Worm (Caenorhabditis elegans) whole organism, late embryonic: Measurements from ENCODE around the gene srh-3.

Experiments used
- C08G9.2 ChIP-seq: sonication (generic microtip); optimal IDR thresholded peaks from 2 replicates; lab custom pipeline; 2016; ENCODE audit warnings: mild to moderate bottlenecking, missing genetic modification characterization, moderate library complexity, missing compliant biosample characterization
- K02D7.2 ChIP-seq: sonication (generic microtip); optimal IDR thresholded peaks from 2 replicates; lab custom pipeline; 2017; ENCODE audit warnings: mild to moderate bottlenecking, missing genetic modification characterization, missing compliant biosample characterization
- Y22D7AL.16 ChIP-seq: sonication (generic microtip); optimal IDR thresholded peaks from 2 replicates; lab custom pipeline; 2016; ENCODE audit warnings: missing genetic modification characterization, missing compliant biosample characterization
- ceh-19 ChIP-seq: fragments of 200-800 bp; sonication (Bioruptor generic); optimal IDR thresholded peaks from 2 replicates; lab custom pipeline; 2018; ENCODE audit warnings: mild to moderate bottlenecking, missing genetic modification characterization, missing compliant biosample characterization
- ceh-22 ChIP-seq: sonication (generic microtip); optimal IDR thresholded peaks from 2 replicates; lab custom pipeline; 2017; ENCODE audit warnings: missing biosample characterization, missing genetic modification characterization
- ceh-24 ChIP-seq: sonication (generic microtip); optimal IDR thresholded peaks from 2 replicates; lab custom pipeline; 2016; ENCODE audit warnings: mild to moderate bottlenecking, missing genetic modification characterization, missing compliant biosample characterization
- ceh-30 ChIP-seq: fragments of 150-350 bp; optimal IDR thresholded peaks from 2 replicates; lab custom pipeline; 2014; ENCODE audit warnings: missing biosample characterization, missing genetic modification characterization
- ceh-31 ChIP-seq: sonication (generic microtip); optimal IDR thresholded peaks from 2 replicates; lab custom pipeline; 2016; ENCODE audit warnings: missing genetic modification characterization, missing compliant biosample characterization
- ceh-45 ChIP-seq: fragments of 200-800 bp; sonication (Bioruptor generic); IDR thresholded peaks from 2 replicates; pipeline ENCODE4 v1.3.6; 2022; ENCODE audit warnings: missing genetic modification reagents, missing genetic modification characterization, missing compliant biosample characterization
- ceh-48 ChIP-seq: sonication (generic microtip); optimal IDR thresholded peaks from 2 replicates; lab custom pipeline; 2016; ENCODE audit warnings: missing genetic modification characterization, inconsistent platforms, missing compliant biosample characterization
- ceh-9 ChIP-seq: sonication (generic microtip); optimal IDR thresholded peaks from 2 replicates; lab custom pipeline; 2016; ENCODE audit warnings: mild to moderate bottlenecking, missing genetic modification characterization, inconsistent platforms, missing compliant biosample characterization
- che-1 ChIP-seq: sonication (generic microtip); optimal IDR thresholded peaks from 2 replicates; lab custom pipeline; 2016; ENCODE audit warnings: mild to moderate bottlenecking, missing genetic modification characterization, missing compliant biosample characterization
- elt-4 ChIP-seq: sonication (generic microtip); optimal IDR thresholded peaks from 2 replicates; lab custom pipeline; 2016; ENCODE audit warnings: missing genetic modification characterization, missing compliant biosample characterization
- ets-4 ChIP-seq: sonication (generic microtip); optimal IDR thresholded peaks from 2 replicates; lab custom pipeline; 2016; ENCODE audit warnings: missing genetic modification characterization, missing compliant biosample characterization
- fax-1 ChIP-seq: sonication (generic microtip); optimal IDR thresholded peaks from 2 replicates; lab custom pipeline; 2016; ENCODE audit warnings: missing genotype, missing genetic modification characterization, missing compliant biosample characterization
- fkh-10 ChIP-seq: fragments of 150-350 bp; optimal IDR thresholded peaks from 2 replicates; lab custom pipeline; 2014; ENCODE audit warnings: missing biosample characterization, missing genetic modification reagents, missing genetic modification characterization
- gmeb-2 ChIP-seq: sonication (generic microtip); optimal IDR thresholded peaks from 2 replicates; lab custom pipeline; 2016; ENCODE audit warnings: missing genetic modification characterization, inconsistent platforms, missing compliant biosample characterization
- hlh-30 ChIP-seq: sonication (generic microtip); optimal IDR thresholded peaks from 2 replicates; lab custom pipeline; 2017; ENCODE audit warnings: antibody characterized with exemption, missing genetic modification characterization, missing compliant biosample characterization; ENCODE audit not compliant: insufficient read depth
- hlh-6 ChIP-seq: sonication (generic microtip); optimal IDR thresholded peaks from 2 replicates; lab custom pipeline; 2016; ENCODE audit warnings: missing genotype, missing genetic modification characterization, missing compliant biosample characterization
- lim-6 ChIP-seq: sonication (generic microtip); optimal IDR thresholded peaks from 2 replicates; lab custom pipeline; 2016; ENCODE audit warnings: missing genetic modification characterization, missing compliant biosample characterization
- lin-11 ChIP-seq: fragments of 200-800 bp; sonication (Bioruptor generic); optimal IDR thresholded peaks from 2 replicates; lab custom pipeline; 2018; ENCODE audit warnings: mild to moderate bottlenecking, missing genetic modification characterization, missing compliant biosample characterization
- mec-3 ChIP-seq: sonication (generic microtip); optimal IDR thresholded peaks from 2 replicates; lab custom pipeline; 2016; ENCODE audit warnings: borderline replicate concordance, missing genetic modification characterization, missing compliant biosample characterization
- nfya-1 ChIP-seq: sonication (generic microtip); optimal IDR thresholded peaks from 2 replicates; lab custom pipeline; 2017; ENCODE audit warnings: missing genetic modification characterization, mild to moderate bottlenecking, missing compliant biosample characterization, antibody characterized with exemption, moderate library complexity
- nhr-11 ChIP-seq: fragments of 150-350 bp; optimal IDR thresholded peaks from 2 replicates; lab custom pipeline; 2014; ENCODE audit warnings: missing biosample characterization, missing genetic modification characterization
- odd-2 ChIP-seq: sonication (generic microtip); optimal IDR thresholded peaks from 2 replicates; lab custom pipeline; 2017; ENCODE audit warnings: antibody characterized with exemption, mild to moderate bottlenecking, missing genetic modification characterization, missing compliant biosample characterization
- pat-9 ChIP-seq: fragments of 200-800 bp; sonication (Bioruptor generic); optimal IDR thresholded peaks from 2 replicates; lab custom pipeline; 2018; ENCODE audit warnings: mild to moderate bottlenecking, missing genetic modification characterization, moderate library complexity, missing compliant biosample characterization
- pha-4 ChIP-seq: fragments of 150-350 bp; optimal IDR thresholded peaks from 2 replicates; lab custom pipeline; 2018; ENCODE audit warnings: missing biosample characterization, missing genetic modification reagents, missing genetic modification characterization
- sox-4 ChIP-seq: sonication (generic microtip); optimal IDR thresholded peaks from 2 replicates; lab custom pipeline; 2017; ENCODE audit warnings: mild to moderate bottlenecking, missing genetic modification characterization, inconsistent platforms, missing compliant biosample characterization
- tbx-2 ChIP-seq: sonication (generic microtip); optimal IDR thresholded peaks from 2 replicates; lab custom pipeline; 2016; ENCODE audit warnings: missing genetic modification characterization, missing compliant biosample characterization
- ttx-3 ChIP-seq: sonication (generic microtip); optimal IDR thresholded peaks from 2 replicates; lab custom pipeline; 2016; ENCODE audit warnings: missing genetic modification reagents, missing genetic modification characterization, missing compliant biosample characterization
- unc-3 ChIP-seq, 2 experiments: fragments of 200-800 bp in 1 of 2; sonication (Bioruptor generic) in 1 of 2; sonication (generic microtip) in 1 of 2; conservative IDR thresholded peaks in 1 of 2; optimal IDR thresholded peaks in 1 of 2; 2 replicates each; pipeline versions ENCODE4 v1.3.6 to Lab custom; 2016 to 2022; ENCODE audit warnings: missing compliant biosample characterization in 2 of 2, missing genetic modification characterization in 2 of 2, missing genetic modification reagents in 1 of 2
- unc-55 ChIP-seq: sonication (generic microtip); optimal IDR thresholded peaks from 2 replicates; lab custom pipeline; 2017; ENCODE audit warnings: missing biosample characterization, missing genetic modification reagents, missing genetic modification characterization
- unc-86 ChIP-seq: sonication (generic microtip); optimal IDR thresholded peaks from 2 replicates; lab custom pipeline; 2016; ENCODE audit warnings: missing genetic modification characterization, missing compliant biosample characterization

Gene srh-3

DNA sequence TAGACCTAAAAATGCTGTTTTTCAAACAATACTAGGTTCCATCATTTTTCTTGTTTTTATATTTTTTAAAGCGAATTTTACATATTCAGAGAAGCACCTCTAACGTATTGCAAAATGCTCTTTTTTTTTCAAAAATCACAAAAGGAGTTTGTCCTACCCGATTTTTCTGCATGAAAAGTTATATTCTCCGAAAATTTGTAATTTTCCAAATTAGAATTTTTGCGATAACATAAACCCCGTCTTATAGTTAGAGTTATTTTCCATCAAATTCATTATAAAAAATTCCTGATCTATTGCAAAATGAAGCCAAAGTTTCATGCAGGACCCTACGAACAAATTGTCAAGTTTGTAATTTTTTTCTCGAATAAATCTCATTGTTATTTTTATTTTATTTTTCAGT lies 26.1 kb downstream of the srh-3 start, which contains the start of gene srw-99:
Gene srw-99, plus strand, starts transcription at position 301 of the 400 bp plus-strand sequence.
- no peak for TF ChIP-seq fax-1 (tag; lab: Kevin White, UChicago)
- TF ChIP-seq fkh-10 (GFP tag; lab: Kevin White, UChicago) = no peak
- TF ChIP-seq ceh-9 (tag; lab: Kevin White, UChicago) = no peak
- TF ChIP-seq che-1 = no peak
- TF ChIP-seq odd-2 = no peak
- no peak for TF ChIP-seq ceh-30 (tag; lab: Kevin White, UChicago)
- no peak for TF ChIP-seq gmeb-2
- no peak for TF ChIP-seq mec-3 (tag; lab: Kevin White, UChicago)
- no peak for TF ChIP-seq pha-4
- TF ChIP-seq unc-55 (GFP tag; lab: Kevin White, UChicago) = no peak
- no peak for TF ChIP-seq pat-9
- TF ChIP-seq tbx-2 (tag; lab: Kevin White, UChicago) = no peak
- no peak for TF ChIP-seq ceh-31 (tag; lab: Kevin White, UChicago)
- TF ChIP-seq nhr-11 (tag; lab: Kevin White, UChicago) = no peak
- no peak for TF ChIP-seq Y22D7AL.16 (tag; lab: Kevin White, UChicago)
- no peak for TF ChIP-seq lin-11 (tag; lab: Kevin White, UChicago)

DNA sequence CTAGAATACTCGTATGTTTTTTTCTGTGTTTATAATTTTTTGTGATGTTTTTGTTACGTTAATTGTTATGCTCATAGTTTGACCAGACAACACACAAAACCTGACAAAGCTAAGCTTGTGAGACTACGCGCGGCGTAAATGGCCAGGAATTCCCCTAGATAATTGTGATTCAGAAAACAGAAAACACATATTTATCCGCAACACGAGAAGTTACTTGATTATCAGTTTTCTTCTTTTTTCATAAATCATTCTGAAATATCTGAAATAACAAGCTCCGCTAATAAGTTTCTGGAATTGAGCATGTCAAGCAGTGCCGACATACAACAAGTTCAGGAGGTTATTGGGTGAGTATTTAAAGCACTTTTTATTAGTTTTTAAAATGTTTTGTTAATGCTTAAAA lies 28.5 kb downstream of the srh-3 start, which contains the start of gene srw-100:
Gene srw-100, plus strand, starts transcription at position 301 of the 400 bp plus-strand sequence.
- TF ChIP-seq K02D7.2 (tag; lab: Kevin White, UChicago) (no peak), pha-4 (no peak), unc-3 (GFP tag; conservative IDR thresholded peaks at IDR 0.05; lab: Robert Waterston, UW) (no peak), unc-3 (tag; optimal IDR thresholded peaks at IDR 0.05; lab: Kevin White, UChicago) (no peak), Y22D7AL.16 (tag; lab: Kevin White, UChicago) (no peak), sox-4 (tag; lab: Kevin White, UChicago) (no peak)

DNA sequence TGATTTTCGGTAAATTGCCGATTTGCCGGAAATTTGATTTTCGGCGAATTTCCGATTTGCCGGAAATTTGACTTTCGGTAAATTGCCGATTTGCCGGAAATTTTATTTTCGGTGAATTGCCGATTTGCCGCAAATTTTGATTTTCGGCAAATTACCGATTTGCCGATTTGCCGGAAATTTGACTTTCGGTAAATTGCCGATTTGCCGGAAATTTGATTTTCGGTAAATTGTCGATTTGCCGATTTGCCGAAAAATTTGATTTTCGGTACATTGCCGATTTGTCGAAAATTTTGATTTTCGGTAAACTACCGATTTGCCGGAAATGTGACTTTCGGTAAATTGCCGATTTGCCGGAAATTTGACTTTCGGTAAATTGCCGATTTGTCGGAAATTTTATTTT lies 31.4 kb downstream of the srh-3 start:
- 0 out of 2 replicates have a peak, but pooled peaks have one; percentile 67 for TF ChIP-seq ceh-45 (GFP tag; lab: Robert Waterston, UW)

DNA sequence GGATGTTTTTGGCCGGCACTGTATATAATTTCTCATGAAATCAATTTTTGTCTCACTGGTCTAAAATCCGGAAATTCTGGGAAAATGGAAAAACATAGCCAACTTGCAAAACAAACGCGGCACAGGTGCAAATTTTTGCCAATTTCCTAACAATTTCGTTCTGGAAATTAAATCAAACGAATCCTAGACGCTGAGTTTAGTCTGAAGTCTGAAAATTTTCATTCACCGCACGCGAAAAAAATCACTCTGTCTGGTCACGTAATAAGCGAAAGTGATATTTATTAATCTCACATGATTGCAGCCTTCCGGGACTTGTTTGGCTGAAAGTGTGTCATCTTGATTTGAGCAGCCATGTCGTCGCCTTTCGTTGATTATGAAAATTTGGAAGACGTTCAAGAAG lies 34.5 kb downstream of the srh-3 start, which contains the start of gene srw-103:
Gene srw-103, plus strand, starts transcription at position 301 of the 400 bp plus-strand sequence.
- TF ChIP-seq ceh-22 (tag; lab: Kevin White, UChicago) = no peak
- TF ChIP-seq nfya-1 = no peak
- no peak for TF ChIP-seq ceh-48 (tag; lab: Kevin White, UChicago)
- no peak for TF ChIP-seq lim-6 (tag; lab: Kevin White, UChicago)
- TF ChIP-seq C08G9.2 (tag; lab: Kevin White, UChicago) = no peak

DNA sequence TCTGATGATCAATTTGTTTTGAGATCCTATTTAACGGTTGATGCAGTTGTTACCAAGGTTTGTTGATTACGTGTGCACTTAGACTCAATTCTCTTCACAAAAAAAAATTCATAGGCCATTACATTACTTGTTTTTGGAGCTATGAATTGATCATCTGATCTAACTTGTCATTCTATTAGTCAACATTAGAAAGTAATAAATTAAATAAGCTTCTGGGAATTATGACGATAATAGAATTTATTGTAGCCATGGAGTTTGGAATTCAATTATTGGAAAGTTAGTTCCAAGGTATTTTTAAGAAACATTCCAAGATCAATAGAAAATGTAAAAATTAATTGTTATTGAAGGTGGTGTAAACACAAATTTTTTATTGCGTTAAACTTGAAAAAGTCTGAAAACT lies 35.9 kb downstream of the srh-3 start:
- no peak for TF ChIP-seq pha-4
- TF ChIP-seq ceh-19 (GFP tag; lab: Kevin White, UChicago) = no peak
- no peak for TF ChIP-seq hlh-30 (tag; lab: Kevin White, UChicago)
- no peak for TF ChIP-seq unc-86 (tag; lab: Kevin White, UChicago)
- TF ChIP-seq ceh-24 (tag; lab: Kevin White, UChicago) = no peak
- no peak for TF ChIP-seq ets-4 (tag; lab: Kevin White, UChicago)
- no peak for TF ChIP-seq C08G9.2 (tag; lab: Kevin White, UChicago)
- no peak for TF ChIP-seq elt-4
- TF ChIP-seq hlh-6 = no peak
- TF ChIP-seq ttx-3 = no peak
